Worm (Caenorhabditis elegans) whole organism, L2 larva: ENCODE data around the gene Y55B1BL.1.

Source experiments
- crh-2 ChIP-seq: sonication (generic microtip); optimal IDR thresholded peaks from 2 replicates; lab custom pipeline; 2017; ENCODE audit warnings: missing biosample characterization, missing genetic modification characterization
- fos-1 ChIP-seq: fragments of 150-350 bp; optimal IDR thresholded peaks from 2 replicates; lab custom pipeline; 2014; ENCODE audit warnings: missing biosample characterization, missing genetic modification characterization
- lin-11 ChIP-seq: fragments of 150-350 bp; sonication (generic microtip); optimal IDR thresholded peaks from 2 replicates; lab custom pipeline; 2014; ENCODE audit warnings: missing biosample characterization, missing genetic modification characterization, inconsistent platforms, mixed read lengths
- mab-5 ChIP-seq: fragments of 150-350 bp; optimal IDR thresholded peaks from 2 replicates; lab custom pipeline; 2014; ENCODE audit warnings: missing biosample characterization, missing genetic modification characterization
- mdl-1 ChIP-seq, 2 experiments: fragments of 150-350 bp in 1 of 2; sonication (generic microtip) in 1 of 2; optimal IDR thresholded peaks; 2 replicates each; lab custom pipeline; 2017; ENCODE audit warnings: missing biosample characterization in 2 of 2, missing genetic modification characterization in 2 of 2
- nhr-12 ChIP-seq: fragments of 150-350 bp; optimal IDR thresholded peaks from 2 replicates; lab custom pipeline; 2014; ENCODE audit warnings: missing biosample characterization, missing genetic modification characterization
- nhr-77 ChIP-seq: fragments of 150-350 bp; optimal IDR thresholded peaks from 2 replicates; lab custom pipeline; 2014; ENCODE audit warnings: missing biosample characterization, missing genetic modification characterization
- sem-4 ChIP-seq: fragments of 150-350 bp; optimal IDR thresholded peaks from 2 replicates; lab custom pipeline; 2014; ENCODE audit warnings: missing biosample characterization, missing genetic modification reagents, missing genetic modification characterization
- unc-39 ChIP-seq: fragments of 150-350 bp; optimal IDR thresholded peaks from 2 replicates; lab custom pipeline; 2014; ENCODE audit warnings: missing biosample characterization, missing genetic modification characterization
- unc-62 ChIP-seq: fragments of 150-350 bp; optimal IDR thresholded peaks from 2 replicates; lab custom pipeline; 2014; ENCODE audit warnings: missing biosample characterization, missing genetic modification reagents, missing genetic modification characterization

DNA sequence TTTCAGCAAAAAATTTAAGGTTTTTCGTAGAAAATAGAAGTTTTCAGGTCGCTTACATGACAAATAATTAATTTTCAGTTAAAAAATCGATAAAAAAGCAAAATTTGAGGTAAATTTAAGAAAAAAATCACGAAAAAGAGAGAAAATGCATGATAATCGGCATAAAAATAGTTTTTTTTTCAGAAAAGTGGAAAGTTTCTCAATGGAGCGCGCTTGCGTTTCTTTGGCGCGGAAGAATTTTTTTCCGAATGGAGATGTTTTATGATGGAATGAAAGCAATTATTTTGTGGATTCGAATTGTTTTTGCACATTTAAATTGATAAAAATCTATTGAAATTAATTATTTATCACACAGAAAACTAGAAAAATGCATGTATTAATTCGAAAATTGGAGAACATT, 21.7 kb downstream of the Y55B1BL.1 start:
- TF ChIP-seq mab-5 (no peak), fos-1 (tag; lab: Kevin White, UChicago) (no peak), nhr-12 (no peak), mdl-1 (tag; optimal IDR thresholded peaks at IDR 0.05; lab: Kevin White, UChicago) (no peak), lin-11 (no peak), unc-62 (no peak), nhr-77 (tag; lab: Kevin White, UChicago) (no peak), sem-4 (no peak), crh-2 (tag; lab: Kevin White, UChicago) (no peak), unc-39 (tag; lab: Kevin White, UChicago) (no peak)
